Fruit fly (Drosophila melanogaster) Kc167 (cell line): Measurements from ENCODE around the gene CG42784.

Experiments
- Myc ChIP-seq: fragments of >200 bp; optimal IDR thresholded peaks from 2 replicates; lab custom pipeline; 2017; ENCODE audit warnings: missing external identifiers
- Sin3A ChIP-seq: fragments of >200 bp; optimal IDR thresholded peaks from 2 replicates; lab custom pipeline; 2018; ENCODE audit warnings: missing external identifiers
- h ChIP-seq: fragments of >200 bp; optimal IDR thresholded peaks from 3 replicates; lab custom pipeline; 2018; ENCODE audit warnings: missing external identifiers
- insv ChIP-seq: fragments of >200 bp; optimal IDR thresholded peaks from 3 replicates; lab custom pipeline; 2018; ENCODE audit warnings: missing external identifiers
- psq ChIP-seq: fragments of >200 bp; optimal IDR thresholded peaks from 2 replicates; lab custom pipeline; 2017; ENCODE audit warnings: missing external identifiers
- ttk ChIP-seq: sonication (Bioruptor generic); optimal IDR thresholded peaks from 2 replicates; lab custom pipeline; 2017; ENCODE audit warnings: missing external identifiers

The CG42784 gene

dm6 chr2L:13414525-13415481 lies at the start of gene CG42784, which contains the start of the genes CG16956 and CG43850:
TSS of gene CG42784 (plus strand) at chr2L:13415431.
TSS of gene CG16956 (minus strand) at chr2L:13414575.
TSS of gene CG43850 (plus strand) at chr2L:13415431.
- no peak for TF ChIP-seq insv

- no peak for TF ChIP-seq Myc (lab: Kevin White, UChicago)
- TF ChIP-seq ttk (lab: Kevin White, UChicago) = no peak
- TF ChIP-seq insv = no peak
- no peak for TF ChIP-seq Sin3A (lab: Kevin White, UChicago)
- TF ChIP-seq h (lab: Kevin White, UChicago) = no peak
- no peak for TF ChIP-seq psq (lab: Kevin White, UChicago)
Measured at dm6 chr2L:13366109-13366747, 49.0 kb upstream of the CG42784 start, which contains the start of the genes Nnp-1 and Grx3. TSS of gene Nnp-1 (minus strand) at chr2L:13366189. TSS of gene Grx3 (plus strand) at chr2L:13366447.

- TF ChIP-seq psq (lab: Kevin White, UChicago) (no peak), h (lab: Kevin White, UChicago) (no peak), Sin3A (lab: Kevin White, UChicago) (no peak), ttk (lab: Kevin White, UChicago) (no peak)
Measured at dm6 chr2L:13367378-13367777, 47.9 kb upstream of the CG42784 start, which contains the start of gene Tap42. TSS of gene Tap42 (plus strand) at chr2L:13367617.

dm6 chr2L:13368940-13369339 lies 46.3 kb upstream of the CG42784 start, which contains the start of gene CG31855:
TSS of gene CG31855 (plus strand) at chr2L:13369204.
- TF ChIP-seq h (lab: Kevin White, UChicago) = no peak
- TF ChIP-seq psq (lab: Kevin White, UChicago) = no peak
- no peak for TF ChIP-seq insv
- TF ChIP-seq Sin3A (lab: Kevin White, UChicago) = no peak
- TF ChIP-seq ttk (lab: Kevin White, UChicago) = no peak
- TF ChIP-seq Myc (lab: Kevin White, UChicago) = no peak

- no peak for TF ChIP-seq insv
- TF ChIP-seq h (lab: Kevin White, UChicago) = no peak
- no peak for TF ChIP-seq Sin3A (lab: Kevin White, UChicago)
- TF ChIP-seq psq (lab: Kevin White, UChicago) = no peak
- TF ChIP-seq ttk (lab: Kevin White, UChicago) = no peak
- no peak for TF ChIP-seq Myc (lab: Kevin White, UChicago)
Measured at dm6 chr2L:13370762-13371161, 44.5 kb upstream of the CG42784 start, which contains the start of gene ND-B22. TSS of gene ND-B22 (minus strand) at chr2L:13371110.

dm6 chr2L:13373435-13374242 lies 41.6 kb upstream of the CG42784 start, which contains the start of the genes Bdp1 and CG6565:
TSS of gene Bdp1 (minus strand) at chr2L:13373890.
TSS of gene CG6565 (plus strand) at chr2L:13374019.
- no peak for TF ChIP-seq Sin3A (lab: Kevin White, UChicago)
- TF ChIP-seq ttk (lab: Kevin White, UChicago) = no peak
- TF ChIP-seq Myc (lab: Kevin White, UChicago) = no peak
- TF ChIP-seq insv = no peak
- no peak for TF ChIP-seq h (lab: Kevin White, UChicago)
- no peak for TF ChIP-seq psq (lab: Kevin White, UChicago)

- no peak for TF ChIP-seq Sin3A (lab: Kevin White, UChicago)
- no peak for TF ChIP-seq h (lab: Kevin White, UChicago)
- TF ChIP-seq psq (lab: Kevin White, UChicago) = no peak
- TF ChIP-seq insv = no peak
- no peak for TF ChIP-seq Myc (lab: Kevin White, UChicago)
- no peak for TF ChIP-seq ttk (lab: Kevin White, UChicago)
Measured at dm6 chr2L:13376086-13376485, 39.1 kb upstream of the CG42784 start.

dm6 chr2L:13378488-13378964 lies 36.7 kb upstream of the CG42784 start, which contains the start of the genes CG9302 and beta'COP:
TSS of gene CG9302 (minus strand) at chr2L:13378538.
TSS of gene beta'COP (plus strand) at chr2L:13378902.
- TF ChIP-seq Myc (lab: Kevin White, UChicago) (no peak), Sin3A (lab: Kevin White, UChicago) (peak; percentile 51), ttk (lab: Kevin White, UChicago) (no peak), h (lab: Kevin White, UChicago) (no peak), psq (lab: Kevin White, UChicago) (no peak), insv (no peak)

dm6 chr2L:13382351-13383029 lies 32.7 kb upstream of the CG42784 start, which contains the start of gene loqs:
TSS of gene loqs (plus strand) at chr2L:13382652.
- TF ChIP-seq psq (lab: Kevin White, UChicago) (no peak), Myc (lab: Kevin White, UChicago) (no peak), Sin3A (lab: Kevin White, UChicago) (no peak), insv (no peak), h (lab: Kevin White, UChicago) (no peak), ttk (lab: Kevin White, UChicago) (no peak)

- TF ChIP-seq Myc (lab: Kevin White, UChicago) = no peak
- TF ChIP-seq insv = no peak
- no peak for TF ChIP-seq psq (lab: Kevin White, UChicago)
- no peak for TF ChIP-seq ttk (lab: Kevin White, UChicago)
- TF ChIP-seq Sin3A (lab: Kevin White, UChicago) = no peak
- no peak for TF ChIP-seq h (lab: Kevin White, UChicago)
Measured at dm6 chr2L:13387255-13387654, 28.0 kb upstream of the CG42784 start, which contains the start of the genes Ing5 and CG7099. TSS of gene Ing5 (minus strand) at chr2L:13387312. TSS of gene CG7099 (plus strand) at chr2L:13387571.
